Worm (Caenorhabditis elegans): ENCODE results near the gene C39B10.1.

Gene C39B10.1

ce11 chrX:10480563-10481290 lies 17.3 kb upstream of the C39B10.1 start, which contains the start of gene elt-2:
elt-2 (plus strand) TSS chrX:10481240.
- TF ChIP-seq pqm-1 (tag; optimal IDR thresholded peaks at IDR 0.05) (peak; percentile 3), elt-4 (tag; optimal IDR thresholded peaks at IDR 0.05) (no peak), unc-3 (GFP tag; conservative IDR thresholded peaks at IDR 0.05) (no peak), unc-3 (tag; optimal IDR thresholded peaks at IDR 0.05) (no peak), ceh-31 (tag; optimal IDR thresholded peaks at IDR 0.05) (no peak), hlh-8 (tag; optimal IDR thresholded peaks at IDR 0.05) (no peak)

ce11 chrX:10479108-10479738 lies 15.8 kb upstream of the C39B10.1 start:
- no peak for TF ChIP-seq unc-3 (GFP tag; conservative IDR thresholded peaks at IDR 0.05)
- TF ChIP-seq unc-3 (tag; optimal IDR thresholded peaks at IDR 0.05) = no peak
- TF ChIP-seq elt-2 (tag; optimal IDR thresholded peaks at IDR 0.05) = no peak
- no peak for TF ChIP-seq nfya-1 (tag; optimal IDR thresholded peaks at IDR 0.05)
- no peak for TF ChIP-seq lim-6 (tag; optimal IDR thresholded peaks at IDR 0.05)
- TF ChIP-seq unc-42 (tag; optimal IDR thresholded peaks at IDR 0.05) = no peak
- TF ChIP-seq sdc-2 (tag; optimal IDR thresholded peaks at IDR 0.05) = no peak
- TF ChIP-seq nhr-232 (tag; optimal IDR thresholded peaks at IDR 0.05) = no peak
- no peak for TF ChIP-seq C38D4.7 (GFP tag; optimal IDR thresholded peaks at IDR 0.05)
- TF ChIP-seq ceh-34 (tag; optimal IDR thresholded peaks at IDR 0.05) = no peak
- TF ChIP-seq pha-2 (tag; optimal IDR thresholded peaks at IDR 0.05) = no peak
- no peak for TF ChIP-seq che-1 (tag; optimal IDR thresholded peaks at IDR 0.05)
- no peak for TF ChIP-seq F13H6.1 (tag; optimal IDR thresholded peaks at IDR 0.05)
- no peak for TF ChIP-seq zip-5 (tag; optimal IDR thresholded peaks at IDR 0.05)
- TF ChIP-seq elt-4 (tag; optimal IDR thresholded peaks at IDR 0.05) = no peak
- no peak for TF ChIP-seq nhr-11 (tag; optimal IDR thresholded peaks at IDR 0.05)
- no peak for TF ChIP-seq hlh-8 (tag; optimal IDR thresholded peaks at IDR 0.05)
- TF ChIP-seq gmeb-2 (tag; optimal IDR thresholded peaks at IDR 0.05) = no peak
- TF ChIP-seq K02D7.2 (tag; optimal IDR thresholded peaks at IDR 0.05) = no peak
- no peak for TF ChIP-seq dve-1 (tag; optimal IDR thresholded peaks at IDR 0.05)

- no peak for TF ChIP-seq unc-55 (GFP tag; optimal IDR thresholded peaks at IDR 0.05)
- no peak for TF ChIP-seq ztf-16 (tag; optimal IDR thresholded peaks at IDR 0.05)
- no peak for TF ChIP-seq unc-3 (GFP tag; conservative IDR thresholded peaks at IDR 0.05)
- TF ChIP-seq unc-3 (tag; optimal IDR thresholded peaks at IDR 0.05) = no peak
- TF ChIP-seq npax-4 (tag; optimal IDR thresholded peaks at IDR 0.05) = no peak
- no peak for TF ChIP-seq nhr-11 (tag; optimal IDR thresholded peaks at IDR 0.05)
Observed at ce11 chrX:10477172-10477985, 13.9 kb upstream of the C39B10.1 start.

- TF ChIP-seq mec-3 (tag; optimal IDR thresholded peaks at IDR 0.05; ENCODE audit: borderline replicate concordance) (no peak), eyg-1 (tag; optimal IDR thresholded peaks at IDR 0.05) (no peak), ceh-19 (GFP tag; optimal IDR thresholded peaks at IDR 0.05) (no peak), hlh-8 (tag; optimal IDR thresholded peaks at IDR 0.05) (no peak), nfya-1 (tag; optimal IDR thresholded peaks at IDR 0.05) (no peak), fkh-10 (GFP tag; optimal IDR thresholded peaks at IDR 0.05) (no peak), rnt-1 (tag; optimal IDR thresholded peaks at IDR 0.05) (no peak), sdc-2 (tag; optimal IDR thresholded peaks at IDR 0.05) (no peak), ceh-48 (tag; optimal IDR thresholded peaks at IDR 0.05) (no peak), ceh-2 (tag; optimal IDR thresholded peaks at IDR 0.05) (no peak), dmd-4 (tag; optimal IDR thresholded peaks at IDR 0.05; ENCODE audit: borderline replicate concordance) (no peak), ztf-16 (tag; optimal IDR thresholded peaks at IDR 0.05) (no peak), K02D7.2 (tag; optimal IDR thresholded peaks at IDR 0.05) (no peak), zip-5 (tag; optimal IDR thresholded peaks at IDR 0.05) (no peak)
Observed at ce11 chrX:10476573-10476972, 13.1 kb upstream of the C39B10.1 start, which contains the start of gene C39B10.7. C39B10.7 (plus strand) TSS chrX:10476873.

All from whole organism, late embryonic.